Fruit fly (Drosophila melanogaster) whole organism, embryonic: Measurements from ENCODE around the gene CG13384.
A peak's percentile ranks its signal among the peaks of the same experiment; 100 is the strongest.

ENCODE experiments used
- ATbp ChIP-seq: fragments of 200-800 bp; sonication (Bioruptor generic); optimal IDR thresholded peaks from 2 replicates; lab custom pipeline; 2017; ENCODE audit warnings: missing biosample characterization, mild to moderate bottlenecking, missing genetic modification characterization, missing genetic modification reagents
- Abd-B ChIP-seq: fragments of 200-800 bp; sonication (Bioruptor generic); optimal IDR thresholded peaks from 2 replicates; lab custom pipeline; 2018; ENCODE audit warnings: missing biosample characterization, mild to moderate bottlenecking, missing genetic modification characterization, moderate library complexity
- BEAF-32 ChIP-seq: fragments of 200-800 bp; sonication (Bioruptor generic); optimal IDR thresholded peaks from 3 replicates; lab custom pipeline; 2017; ENCODE audit warnings: missing biosample characterization, missing genetic modification characterization, mild to moderate bottlenecking, moderate library complexity, missing genetic modification reagents
- Bdp1 ChIP-seq: fragments of 200-800 bp; sonication (Bioruptor generic); optimal IDR thresholded peaks from 3 replicates; lab custom pipeline; 2016; ENCODE audit warnings: missing biosample characterization, missing genetic modification characterization
- Bgb ChIP-seq: fragments of 200-800 bp; sonication (Bioruptor generic); IDR thresholded peaks from 2 replicates; pipeline ENCODE4 v1.3.6; 2022; ENCODE audit warnings: missing biosample characterization, missing genetic modification characterization; ENCODE audit not compliant: partially characterized antibody
- CG10959 ChIP-seq: fragments of 200-800 bp; sonication (Bioruptor generic); IDR thresholded peaks from 2 replicates; pipeline ENCODE4 v1.3.6; 2022; ENCODE audit warnings: missing biosample characterization, missing genetic modification characterization
- CG11247 ChIP-seq: fragments of 200-800 bp; sonication (Bioruptor generic); IDR thresholded peaks from 2 replicates; pipeline ENCODE4 v1.3.6; 2022; ENCODE audit warnings: missing biosample characterization, missing genetic modification characterization
- CG11398 ChIP-seq: fragments of 200-800 bp; sonication (Bioruptor generic); optimal IDR thresholded peaks from 2 replicates; lab custom pipeline; 2016; ENCODE audit warnings: missing biosample characterization, missing genetic modification characterization
- CG11560 ChIP-seq: fragments of 200-800 bp; sonication (Bioruptor generic); IDR thresholded peaks from 3 replicates; pipeline ENCODE4 v1.3.6; 2022; ENCODE audit warnings: missing biosample characterization, missing genetic modification characterization
- CG11723 ChIP-seq: fragments of 200-800 bp; sonication (Bioruptor generic); optimal IDR thresholded peaks from 2 replicates; lab custom pipeline; 2017; ENCODE audit warnings: missing biosample characterization, mild to moderate bottlenecking, missing genetic modification characterization
- CG13287 ChIP-seq: fragments of 200-800 bp; sonication (Bioruptor generic); IDR thresholded peaks from 2 replicates; pipeline ENCODE4 v1.3.6; 2022; ENCODE audit warnings: missing biosample characterization, missing genetic modification characterization; ENCODE audit not compliant: partially characterized antibody
- CG14050 ChIP-seq: fragments of 200-800 bp; sonication (Bioruptor generic); IDR thresholded peaks from 3 replicates; pipeline ENCODE4 v1.3.6; 2022; ENCODE audit warnings: missing biosample characterization, missing genetic modification characterization
- CG15269 ChIP-seq: fragments of 200-800 bp; sonication (Bioruptor generic); optimal IDR thresholded peaks from 2 replicates; lab custom pipeline; 2018; ENCODE audit warnings: missing biosample characterization, mild to moderate bottlenecking, missing genetic modification characterization, moderate library complexity
- CG1647 ChIP-seq: fragments of 200-800 bp; sonication (Bioruptor generic); optimal IDR thresholded peaks from 3 replicates; lab custom pipeline; 2016; ENCODE audit warnings: missing biosample characterization, missing genetic modification characterization
- CG16863 ChIP-seq: fragments of 200-800 bp; sonication (Bioruptor generic); optimal IDR thresholded peaks from 3 replicates; lab custom pipeline; 2016; ENCODE audit warnings: missing biosample characterization, missing genetic modification characterization
- CG17568 ChIP-seq: fragments of 200-800 bp; sonication (Bioruptor generic); optimal IDR thresholded peaks from 2 replicates; lab custom pipeline; 2018; ENCODE audit warnings: missing biosample characterization, mild to moderate bottlenecking, missing genetic modification characterization, moderate library complexity
- CG17829 ChIP-seq: fragments of 200-800 bp; optimal IDR thresholded peaks from 2 replicates; lab custom pipeline; 2019; ENCODE audit warnings: missing biosample characterization, mild to moderate bottlenecking, missing genetic modification characterization, moderate library complexity
- CG2116 ChIP-seq: fragments of 200-800 bp; sonication (Bioruptor generic); optimal IDR thresholded peaks from 3 replicates; lab custom pipeline; 2018; ENCODE audit warnings: missing biosample characterization, mild to moderate bottlenecking, missing genetic modification characterization
- CG2712 ChIP-seq: fragments of 200-800 bp; optimal IDR thresholded peaks from 3 replicates; lab custom pipeline; 2019; ENCODE audit warnings: missing biosample characterization, mild to moderate bottlenecking, missing genetic modification characterization, moderate library complexity
- CG30020 ChIP-seq: fragments of 200-800 bp; optimal IDR thresholded peaks from 2 replicates; lab custom pipeline; 2019; ENCODE audit warnings: missing biosample characterization, mild to moderate bottlenecking, missing genetic modification characterization, moderate library complexity
- CG30403 ChIP-seq: fragments of 200-800 bp; sonication (Bioruptor generic); optimal IDR thresholded peaks from 3 replicates; lab custom pipeline; 2016; ENCODE audit warnings: missing biosample characterization, missing genetic modification characterization
- CG3995 ChIP-seq: fragments of 200-800 bp; sonication (Bioruptor generic); optimal IDR thresholded peaks from 3 replicates; lab custom pipeline; 2016; ENCODE audit warnings: missing biosample characterization, missing genetic modification characterization
- CG6854 ChIP-seq: fragments of 200-800 bp; sonication (Bioruptor generic); optimal IDR thresholded peaks from 3 replicates; lab custom pipeline; 2017; ENCODE audit warnings: missing biosample characterization, mild to moderate bottlenecking, missing genetic modification characterization
- CG8281 ChIP-seq: fragments of 200-800 bp; sonication (Bioruptor generic); optimal IDR thresholded peaks from 2 replicates; lab custom pipeline; 2018; ENCODE audit warnings: missing biosample characterization, mild to moderate bottlenecking, missing genetic modification characterization, moderate library complexity
- CG9932 ChIP-seq: fragments of 200-800 bp; sonication (Bioruptor generic); IDR thresholded peaks from 2 replicates; pipeline ENCODE4 v1.3.6; 2022; ENCODE audit warnings: missing biosample characterization, missing genetic modification characterization
- Dfd ChIP-seq, 2 experiments: fragments of >200 bp; optimal IDR thresholded peaks; 2 replicates each; lab custom pipeline; 2017; ENCODE audit warnings: missing biosample characterization in 2 of 2, missing genetic modification characterization in 2 of 2
- Doc2 ChIP-seq: fragments of 200-800 bp; sonication (Bioruptor generic); IDR thresholded peaks from 2 replicates; pipeline ENCODE4 v1.3.6; 2022; ENCODE audit warnings: missing biosample characterization, missing genetic modification characterization
- Doc3 ChIP-seq: fragments of 200-800 bp; sonication (Bioruptor generic); IDR thresholded peaks from 3 replicates; pipeline ENCODE4 v1.3.6; 2022; ENCODE audit warnings: missing biosample characterization, missing genetic modification characterization; ENCODE audit not compliant: partially characterized antibody
- GATAe ChIP-seq: fragments of 200-800 bp; sonication (Bioruptor generic); conservative IDR thresholded peaks from 2 replicates; pipeline ENCODE4 v1.3.6; 2022; ENCODE audit warnings: missing biosample characterization, missing genetic modification characterization
- Gug ChIP-seq: fragments of 200-800 bp; sonication (Bioruptor generic); IDR thresholded peaks from 4 replicates; pipeline ENCODE4 v1.3.6; 2022; ENCODE audit warnings: missing biosample characterization, missing genetic modification characterization
- Hand ChIP-seq: fragments of 200-800 bp; sonication (Bioruptor generic); optimal IDR thresholded peaks from 2 replicates; lab custom pipeline; 2017; ENCODE audit warnings: mild to moderate bottlenecking, missing biosample characterization, missing genetic modification reagents, missing genetic modification characterization
- Hmx ChIP-seq: fragments of 200-800 bp; sonication (Bioruptor generic); optimal IDR thresholded peaks from 2 replicates; lab custom pipeline; 2016; ENCODE audit warnings: missing biosample characterization, missing genetic modification characterization
- NC2α ChIP-seq: fragments of 200-800 bp; sonication (Bioruptor generic); optimal IDR thresholded peaks from 2 replicates; lab custom pipeline; 2016; ENCODE audit warnings: missing biosample characterization, missing genetic modification characterization
- NC2β ChIP-seq: fragments of 200-800 bp; sonication (Bioruptor generic); optimal IDR thresholded peaks from 2 replicates; lab custom pipeline; 2016; ENCODE audit warnings: missing biosample characterization, missing genetic modification characterization
- abd-A ChIP-seq: fragments of 200-800 bp; sonication (Bioruptor generic); optimal IDR thresholded peaks from 3 replicates; lab custom pipeline; 2019; ENCODE audit warnings: missing biosample characterization, mild to moderate bottlenecking, missing genetic modification characterization, moderate library complexity
- ara ChIP-seq: fragments of 200-800 bp; sonication (Bioruptor generic); IDR thresholded peaks from 2 replicates; pipeline ENCODE4 v1.3.6; 2022; ENCODE audit warnings: missing biosample characterization, missing genetic modification characterization
- ase ChIP-seq: fragments of 200-800 bp; sonication (Bioruptor generic); IDR thresholded peaks from 3 replicates; pipeline ENCODE4 v1.3.6; 2022; ENCODE audit warnings: missing biosample characterization, missing genetic modification characterization
- cas ChIP-seq: fragments of 200-800 bp; sonication (Bioruptor generic); IDR thresholded peaks from 2 replicates; pipeline ENCODE4 v1.3.6; 2022; ENCODE audit warnings: missing biosample characterization, missing genetic modification characterization
- cg ChIP-seq: fragments of 200-800 bp; sonication (Bioruptor generic); optimal IDR thresholded peaks from 3 replicates; lab custom pipeline; 2019; ENCODE audit warnings: missing biosample characterization, mild to moderate bottlenecking, missing genetic modification characterization, moderate library complexity
- crol ChIP-seq: fragments of 200-800 bp; sonication (Bioruptor generic); IDR thresholded peaks from 2 replicates; pipeline ENCODE4 v1.3.6; 2022; ENCODE audit warnings: missing biosample characterization, missing genetic modification characterization
- fd102C ChIP-seq: fragments of 200-800 bp; sonication (Bioruptor generic); optimal IDR thresholded peaks from 2 replicates; lab custom pipeline; 2018; ENCODE audit warnings: missing biosample characterization, mild to moderate bottlenecking, missing genetic modification characterization, moderate library complexity
- gem ChIP-seq: fragments of 200-800 bp; sonication (Bioruptor generic); optimal IDR thresholded peaks from 2 replicates; lab custom pipeline; 2019; ENCODE audit warnings: missing biosample characterization, mild to moderate bottlenecking, missing genetic modification characterization, moderate library complexity
- klu ChIP-seq: fragments of 200-800 bp; sonication (Bioruptor generic); IDR thresholded peaks from 2 replicates; pipeline ENCODE4 v1.3.6; 2022; ENCODE audit warnings: missing biosample characterization, missing genetic modification characterization
- knrl ChIP-seq: fragments of 200-800 bp; sonication (Bioruptor generic); IDR thresholded peaks from 3 replicates; pipeline ENCODE4 v1.3.6; 2022; ENCODE audit warnings: missing biosample characterization, missing genetic modification characterization; ENCODE audit not compliant: partially characterized antibody
- lilli ChIP-seq: fragments of 200-800 bp; sonication (Bioruptor generic); optimal IDR thresholded peaks from 3 replicates; lab custom pipeline; 2016; ENCODE audit warnings: missing biosample characterization, missing genetic modification characterization
- nau ChIP-seq: fragments of 200-800 bp; sonication (Bioruptor generic); optimal IDR thresholded peaks from 3 replicates; lab custom pipeline; 2017; ENCODE audit warnings: missing biosample characterization, mild to moderate bottlenecking, missing genetic modification characterization, missing genetic modification reagents
- onecut ChIP-seq: fragments of 200-800 bp; sonication (Bioruptor generic); IDR thresholded peaks from 2 replicates; pipeline ENCODE4 v1.3.6; 2022; ENCODE audit warnings: missing biosample characterization, missing genetic modification characterization
- sob ChIP-seq: fragments of 200-800 bp; sonication (Bioruptor generic); IDR thresholded peaks from 2 replicates; pipeline ENCODE4 v1.3.6; 2022; ENCODE audit warnings: missing biosample characterization, missing genetic modification characterization
- sqz ChIP-seq: fragments of 200-800 bp; sonication (Bioruptor generic); optimal IDR thresholded peaks from 3 replicates; lab custom pipeline; 2018; ENCODE audit warnings: missing biosample characterization, mild to moderate bottlenecking, missing genetic modification characterization
- vfl ChIP-seq: fragments of 200-800 bp; sonication (Bioruptor generic); optimal IDR thresholded peaks from 2 replicates; lab custom pipeline; 2016; ENCODE audit warnings: missing biosample characterization, missing genetic modification characterization
- zf30C ChIP-seq: fragments of 200-800 bp; sonication (Bioruptor generic); optimal IDR thresholded peaks from 3 replicates; lab custom pipeline; 2018; ENCODE audit warnings: missing biosample characterization, mild to moderate bottlenecking, missing genetic modification characterization

CG13384 gene

DNA sequence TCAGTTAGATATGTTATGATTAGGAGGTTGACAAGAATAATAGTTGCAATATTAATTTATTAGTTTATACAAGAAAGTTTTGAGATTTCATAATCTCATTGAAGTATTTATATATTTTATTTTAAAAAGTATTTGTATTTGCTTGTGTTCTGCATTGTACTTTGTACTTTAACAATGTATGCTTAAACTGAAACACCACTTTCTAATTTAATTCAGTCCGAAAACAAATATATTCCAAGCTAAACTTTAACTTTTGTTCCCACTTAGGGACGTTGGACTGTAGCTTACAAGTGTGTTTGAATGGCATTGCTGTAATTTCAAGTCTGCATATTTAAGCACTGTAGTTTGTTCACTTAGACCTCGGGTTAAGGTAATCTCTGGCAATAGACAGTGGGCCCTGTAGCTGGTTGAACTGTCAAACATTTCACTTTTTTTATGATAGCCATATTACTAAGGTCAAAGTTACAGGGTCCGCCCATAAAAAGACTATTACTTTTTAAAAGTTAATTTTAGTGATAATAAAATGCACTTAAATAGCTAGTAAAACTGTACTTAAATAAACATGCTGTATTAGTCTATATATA lies 12.8 kb upstream of the CG13384 start (continued):
- TF ChIP-seq CG6854 (GFP tag; lab: Kevin White, UChicago): no peak
- TF ChIP-seq sqz (GFP tag; lab: Kevin White, UChicago): no peak
- TF ChIP-seq onecut: no peak
- TF ChIP-seq fd102C (GFP tag; lab: Kevin White, UChicago): no peak
- TF ChIP-seq CG11247 (GFP tag; lab: Robert Waterston, UW): no peak
- TF ChIP-seq CG13287 (GFP tag; lab: Robert Waterston, UW): no peak
- peak; percentile 31 for TF ChIP-seq CG17829 (tag; lab: Kevin White, UChicago)
- peak; percentile 29 for TF ChIP-seq CG2712 (tag; lab: Kevin White, UChicago)
- no peak for TF ChIP-seq Bgb (GFP tag; lab: Robert Waterston, UW)
- TF ChIP-seq klu (GFP tag; lab: Robert Waterston, UW): no peak
- no peak for TF ChIP-seq CG10959 (GFP tag; lab: Robert Waterston, UW)
- TF ChIP-seq ase (GFP tag; lab: Robert Waterston, UW): no peak
- no peak for TF ChIP-seq crol (GFP tag; lab: Robert Waterston, UW)
- no peak for TF ChIP-seq CG1647 (GFP tag; lab: Kevin White, UChicago)
- TF ChIP-seq CG30403 (GFP tag; lab: Kevin White, UChicago): peak; percentile 33
- TF ChIP-seq cg (GFP tag; lab: Kevin White, UChicago): no peak
- no peak for TF ChIP-seq CG3995 (GFP tag; lab: Kevin White, UChicago)
- TF ChIP-seq Abd-B (GFP tag; lab: Kevin White, UChicago): no peak
- TF ChIP-seq Hmx: no peak
- TF ChIP-seq Bdp1: no peak
- TF ChIP-seq CG2116 (GFP tag; lab: Kevin White, UChicago): no peak
- TF ChIP-seq knrl (GFP tag; lab: Robert Waterston, UW): no peak
- TF ChIP-seq NC2α (GFP tag; lab: Kevin White, UChicago): no peak
- TF ChIP-seq ara (GFP tag; lab: Robert Waterston, UW): no peak
- TF ChIP-seq sob (GFP tag; lab: Robert Waterston, UW): no peak
- no peak for TF ChIP-seq CG30020 (tag; lab: Kevin White, UChicago)
- no peak for TF ChIP-seq CG11723 (GFP tag; lab: Kevin White, UChicago)
- TF ChIP-seq ATbp (GFP tag; lab: Kevin White, UChicago): no peak
- no peak for TF ChIP-seq abd-A
- no peak for TF ChIP-seq CG8281 (tag; lab: Kevin White, UChicago)
- TF ChIP-seq vfl (GFP tag; lab: Kevin White, UChicago): no peak
- TF ChIP-seq CG9932 (GFP tag; lab: Robert Waterston, UW): no peak
- TF ChIP-seq lilli (GFP tag; lab: Kevin White, UChicago): no peak
- no peak for TF ChIP-seq CG17568 (GFP tag; lab: Kevin White, UChicago)
- TF ChIP-seq nau (GFP tag; lab: Kevin White, UChicago): no peak
- TF ChIP-seq cas (GFP tag; lab: Robert Waterston, UW): no peak
- TF ChIP-seq CG16863 (GFP tag; lab: Kevin White, UChicago): no peak
- peak; percentile 42 for TF ChIP-seq gem (tag; lab: Kevin White, UChicago)
- TF ChIP-seq Doc3 (GFP tag; lab: Robert Waterston, UW): no peak
- TF ChIP-seq GATAe (GFP tag; lab: Robert Waterston, UW): no peak
- no peak for TF ChIP-seq Dfd (GFP tag; optimal IDR thresholded peaks at IDR 0.05; lab: Kevin White, UChicago)
- TF ChIP-seq CG11398 (GFP tag; lab: Kevin White, UChicago): no peak
- no peak for TF ChIP-seq BEAF-32
- TF ChIP-seq Hand (GFP tag; lab: Kevin White, UChicago): no peak
- TF ChIP-seq NC2β (GFP tag; lab: Kevin White, UChicago): no peak
- no peak for TF ChIP-seq CG11560 (tag; lab: Robert Waterston, UW)
- no peak for TF ChIP-seq zf30C (GFP tag; lab: Kevin White, UChicago)
- TF ChIP-seq Gug: no peak
- TF ChIP-seq CG15269 (tag; lab: Kevin White, UChicago): peak; percentile 49
- no peak for TF ChIP-seq CG14050 (GFP tag; lab: Robert Waterston, UW)
- no peak for TF ChIP-seq Doc2 (GFP tag; lab: Robert Waterston, UW)
